Worm (Caenorhabditis elegans) whole organism, L4 larva: ENCODE measurements around the gene C06C3.4.

Experiments
- D1046.2 ChIP-seq: fragments of 200-800 bp; sonication (Bioruptor generic); IDR thresholded peaks from 2 replicates; pipeline ENCODE4 v1.3.6; 2022; ENCODE audit warnings: missing genetic modification characterization, missing compliant biosample characterization
- F10B5.3 ChIP-seq: sonication (generic microtip); optimal IDR thresholded peaks from 2 replicates; lab custom pipeline; 2016; ENCODE audit warnings: mild to moderate bottlenecking, missing genetic modification characterization, missing compliant biosample characterization
- F37D6.2 ChIP-seq: sonication (generic microtip); optimal IDR thresholded peaks from 2 replicates; lab custom pipeline; 2016; ENCODE audit warnings: mild to moderate bottlenecking, missing genetic modification characterization, missing compliant biosample characterization
- F49E8.2 ChIP-seq: sonication (generic microtip); optimal IDR thresholded peaks from 2 replicates; lab custom pipeline; 2016; ENCODE audit warnings: missing compliant biosample characterization, mild to moderate bottlenecking, missing genetic modification characterization, borderline replicate concordance
- R02D3.7 ChIP-seq: fragments of 150-350 bp; sonication (generic microtip); optimal IDR thresholded peaks from 3 replicates; lab custom pipeline; 2014; ENCODE audit warnings: missing biosample characterization, missing genetic modification characterization
- T20F7.1 ChIP-seq: fragments of 200-800 bp; sonication (Bioruptor generic); optimal IDR thresholded peaks from 2 replicates; lab custom pipeline; 2018; ENCODE audit warnings: mild to moderate bottlenecking, missing genetic modification characterization, missing compliant biosample characterization
- Y5F2A.4 ChIP-seq: fragments of 200-800 bp; sonication (Bioruptor generic); optimal IDR thresholded peaks from 2 replicates; lab custom pipeline; 2018; ENCODE audit warnings: mild to moderate bottlenecking, missing genetic modification characterization, missing compliant biosample characterization
- Y75B8A.6 ChIP-seq: fragments of 200-800 bp; sonication (Bioruptor generic); IDR thresholded peaks from 2 replicates; pipeline ENCODE4 v1.3.6; 2022; ENCODE audit warnings: missing genetic modification reagents, missing genetic modification characterization, missing compliant biosample characterization
- aha-1 ChIP-seq: fragments of 150-350 bp; peaks from one replicate; lab custom pipeline; 2014; ENCODE audit warnings: missing biosample characterization, missing genetic modification characterization
- arid-1 ChIP-seq: fragments of 200-800 bp; sonication (Bioruptor generic); conservative IDR thresholded peaks from 2 replicates; pipeline ENCODE4 v1.3.6; 2022; ENCODE audit warnings: missing genetic modification reagents, missing genetic modification characterization, missing compliant biosample characterization
- attf-4 ChIP-seq: sonication (generic microtip); optimal IDR thresholded peaks from 3 replicates; lab custom pipeline; 2017; ENCODE audit warnings: missing biosample characterization, missing genetic modification characterization
- ceh-32 ChIP-seq: sonication (generic microtip); optimal IDR thresholded peaks from 2 replicates; lab custom pipeline; 2016; ENCODE audit warnings: mild to moderate bottlenecking, missing genetic modification characterization, missing compliant biosample characterization; ENCODE audit not compliant: poor library complexity
- daf-16 ChIP-seq, 3 experiments: sonication (generic microtip); optimal IDR thresholded peaks; 2 replicates each; lab custom pipeline; 2016 to 2017; ENCODE audit warnings: missing genetic modification characterization in 3 of 3, missing genetic modification reagents in 3 of 3, mild to moderate bottlenecking in 2 of 3, missing compliant biosample characterization in 2 of 3, missing biosample characterization in 1 of 3, moderate library complexity in 1 of 3
- daf-19 ChIP-seq: fragments of 200-800 bp; sonication (Bioruptor generic); conservative IDR thresholded peaks from 2 replicates; pipeline ENCODE4 v1.3.6; 2022; ENCODE audit warnings: missing genetic modification characterization, missing compliant biosample characterization
- daf-8 ChIP-seq: fragments of 200-800 bp; sonication (Bioruptor generic); IDR thresholded peaks from 2 replicates; pipeline ENCODE4 v1.3.6; 2022; ENCODE audit warnings: missing genetic modification characterization, missing compliant biosample characterization
- dpl-1 ChIP-seq: fragments of 150-350 bp; optimal IDR thresholded peaks from 2 replicates; lab custom pipeline; 2014; ENCODE audit warnings: missing biosample characterization, missing genetic modification reagents, missing genetic modification characterization
- dve-1 ChIP-seq: sonication (generic microtip); optimal IDR thresholded peaks from 2 replicates; lab custom pipeline; 2017; ENCODE audit warnings: antibody characterized with exemption, mild to moderate bottlenecking, missing genetic modification characterization, missing compliant biosample characterization; ENCODE audit not compliant: insufficient read depth
- fkh-10 ChIP-seq: fragments of 150-350 bp; optimal IDR thresholded peaks from 2 replicates; lab custom pipeline; 2014; ENCODE audit warnings: missing biosample characterization, missing genetic modification reagents, missing genetic modification characterization
- fos-1 ChIP-seq: fragments of 150-350 bp; optimal IDR thresholded peaks from 2 replicates; lab custom pipeline; 2014; ENCODE audit warnings: missing biosample characterization, missing genetic modification characterization
- hmg-1.1 ChIP-seq: fragments of 200-800 bp; sonication (Bioruptor generic); IDR thresholded peaks from 2 replicates; pipeline ENCODE4 v1.3.6; 2022; ENCODE audit warnings: missing genetic modification reagents, missing genetic modification characterization, missing compliant biosample characterization
- jun-1 ChIP-seq: fragments of 150-350 bp; optimal IDR thresholded peaks from 2 replicates; lab custom pipeline; 2014; ENCODE audit warnings: missing biosample characterization, missing genetic modification reagents, missing genetic modification characterization
- lim-7 ChIP-seq: fragments of 200-800 bp; sonication (Bioruptor generic); IDR thresholded peaks from 2 replicates; pipeline ENCODE4 v1.3.6; 2022; ENCODE audit warnings: missing genetic modification characterization, missing compliant biosample characterization
- lin-13 ChIP-seq: fragments of 150-350 bp; optimal IDR thresholded peaks from 2 replicates; lab custom pipeline; 2014; ENCODE audit warnings: missing biosample characterization, missing genetic modification reagents, missing genetic modification characterization
- lin-15B ChIP-seq: fragments of 150-350 bp; sonication (generic microtip); optimal IDR thresholded peaks from 3 replicates; lab custom pipeline; 2014; ENCODE audit warnings: missing biosample characterization, missing genetic modification characterization
- lsy-2 ChIP-seq, 2 experiments: fragments of 150-350 bp in 1 of 2; sonication (generic microtip) in 1 of 2; optimal IDR thresholded peaks; 2 replicates each; lab custom pipeline; 2014 to 2017; ENCODE audit warnings: missing biosample characterization in 2 of 2, missing genetic modification characterization in 2 of 2
- madf-5 ChIP-seq, 2 experiments: fragments of 200-800 bp; sonication (Bioruptor generic); IDR thresholded peaks; 2 replicates each; pipeline ENCODE4 v1.3.6; 2022; ENCODE audit warnings: missing compliant biosample characterization in 2 of 2, missing genetic modification characterization in 2 of 2
- mep-1 ChIP-seq: fragments of 150-350 bp; sonication (generic microtip); optimal IDR thresholded peaks from 3 replicates; lab custom pipeline; 2014; ENCODE audit warnings: missing biosample characterization, missing genetic modification characterization
- mxl-3 ChIP-seq: fragments of 200-800 bp; sonication (Bioruptor generic); optimal IDR thresholded peaks from 2 replicates; lab custom pipeline; 2018; ENCODE audit warnings: mild to moderate bottlenecking, missing genetic modification characterization, missing compliant biosample characterization
- nhr-102 ChIP-seq: sonication (generic microtip); optimal IDR thresholded peaks from 2 replicates; lab custom pipeline; 2016; ENCODE audit warnings: mild to moderate bottlenecking, missing genetic modification characterization, moderate library complexity, missing compliant biosample characterization
- nhr-237 ChIP-seq: sonication (generic microtip); optimal IDR thresholded peaks from 2 replicates; lab custom pipeline; 2017; ENCODE audit warnings: missing biosample characterization, missing genetic modification characterization
- nhr-28 ChIP-seq: fragments of 150-350 bp; optimal IDR thresholded peaks from 2 replicates; lab custom pipeline; 2014; ENCODE audit warnings: missing biosample characterization, missing genetic modification characterization
- pha-4 ChIP-seq, 2 experiments: fragments of 150-350 bp in 1 of 2; fragments of 200-800 bp in 1 of 2; sonication (Bioruptor generic) in 1 of 2; IDR thresholded peaks in 1 of 2; optimal IDR thresholded peaks in 1 of 2; 2 replicates each; pipeline versions ENCODE4 v1.3.6 to Lab custom; 2014 to 2022; ENCODE audit warnings: missing genetic modification characterization in 2 of 2, missing genetic modification reagents in 2 of 2, missing biosample characterization in 1 of 2, missing compliant biosample characterization in 1 of 2
- php-3 ChIP-seq: fragments of 200-800 bp; sonication (Bioruptor generic); IDR thresholded peaks from 2 replicates; pipeline ENCODE4 v1.3.6; 2022; ENCODE audit warnings: missing genetic modification reagents, missing genetic modification characterization, missing compliant biosample characterization
- rbr-2 ChIP-seq: sonication (generic microtip); optimal IDR thresholded peaks from 2 replicates; lab custom pipeline; 2016; ENCODE audit warnings: missing genotype, missing genetic modification characterization, missing compliant biosample characterization
- saeg-2 ChIP-seq: fragments of 200-800 bp; sonication (Bioruptor generic); IDR thresholded peaks from 2 replicates; pipeline ENCODE4 v1.3.6; 2022; ENCODE audit warnings: missing genetic modification reagents, missing genetic modification characterization, missing compliant biosample characterization
- set-16 ChIP-seq: fragments of 200-800 bp; sonication (Bioruptor generic); IDR thresholded peaks from 2 replicates; pipeline ENCODE4 v1.3.6; 2022; ENCODE audit warnings: missing genetic modification reagents, missing genetic modification characterization, missing compliant biosample characterization
- snpc-1.2 ChIP-seq: fragments of 200-800 bp; sonication (Bioruptor generic); IDR thresholded peaks from 2 replicates; pipeline ENCODE4 v1.3.6; 2022; ENCODE audit warnings: missing genetic modification reagents, missing genetic modification characterization, missing compliant biosample characterization
- snpc-4 ChIP-seq: fragments of 150-350 bp; optimal IDR thresholded peaks from 2 replicates; lab custom pipeline; 2014; ENCODE audit warnings: missing biosample characterization, missing genetic modification characterization
- spr-1 ChIP-seq: sonication (generic microtip); optimal IDR thresholded peaks from 2 replicates; lab custom pipeline; 2016; ENCODE audit warnings: mild to moderate bottlenecking, missing genetic modification characterization, missing compliant biosample characterization
- tag-97 ChIP-seq: fragments of 200-800 bp; sonication (Bioruptor generic); IDR thresholded peaks from 2 replicates; pipeline ENCODE4 v1.3.6; 2022; ENCODE audit warnings: missing genetic modification characterization, missing compliant biosample characterization
- tra-1 ChIP-seq: fragments of 200-800 bp; sonication (Bioruptor generic); IDR thresholded peaks from 2 replicates; pipeline ENCODE4 v1.3.6; 2022; ENCODE audit warnings: missing genetic modification reagents, missing genetic modification characterization, missing compliant biosample characterization
- unc-62 ChIP-seq, 3 experiments: fragments of 150-350 bp in 1 of 3; sonication (generic microtip); optimal IDR thresholded peaks in 2 of 3; peaks in 1 of 3; 1 replicate in 1 of 3; 2 replicates in 2 of 3; lab custom pipeline; 2014 to 2017; ENCODE audit warnings: missing biosample characterization in 3 of 3, missing genetic modification characterization in 3 of 3, missing genetic modification reagents in 3 of 3, missing genotype in 1 of 3
- vab-7 ChIP-seq: fragments of 200-800 bp; sonication (Bioruptor generic); IDR thresholded peaks from 2 replicates; pipeline ENCODE4 v1.3.6; 2022; ENCODE audit warnings: missing genetic modification reagents, missing genetic modification characterization, missing compliant biosample characterization
- zag-1 ChIP-seq: fragments of 150-350 bp; optimal IDR thresholded peaks from 2 replicates; lab custom pipeline; 2014; ENCODE audit warnings: missing biosample characterization, missing genetic modification characterization
- zfp-2 ChIP-seq: sonication (generic microtip); optimal IDR thresholded peaks from 2 replicates; lab custom pipeline; 2016; ENCODE audit warnings: mild to moderate bottlenecking, missing genetic modification characterization, missing compliant biosample characterization
- zfp-3 ChIP-seq: fragments of 200-800 bp; sonication (Bioruptor generic); conservative IDR thresholded peaks from 2 replicates; pipeline ENCODE4 v1.3.6; 2022; ENCODE audit warnings: missing genetic modification reagents, missing genetic modification characterization, missing compliant biosample characterization
- zip-11 ChIP-seq: fragments of 200-800 bp; sonication (Bioruptor generic); IDR thresholded peaks from 2 replicates; pipeline ENCODE4 v1.3.6; 2022; ENCODE audit warnings: missing genetic modification characterization, missing compliant biosample characterization
- ztf-11 ChIP-seq: fragments of 150-350 bp; optimal IDR thresholded peaks from 2 replicates; lab custom pipeline; 2014; ENCODE audit warnings: missing biosample characterization, missing genetic modification characterization

The C06C3.4 gene

DNA sequence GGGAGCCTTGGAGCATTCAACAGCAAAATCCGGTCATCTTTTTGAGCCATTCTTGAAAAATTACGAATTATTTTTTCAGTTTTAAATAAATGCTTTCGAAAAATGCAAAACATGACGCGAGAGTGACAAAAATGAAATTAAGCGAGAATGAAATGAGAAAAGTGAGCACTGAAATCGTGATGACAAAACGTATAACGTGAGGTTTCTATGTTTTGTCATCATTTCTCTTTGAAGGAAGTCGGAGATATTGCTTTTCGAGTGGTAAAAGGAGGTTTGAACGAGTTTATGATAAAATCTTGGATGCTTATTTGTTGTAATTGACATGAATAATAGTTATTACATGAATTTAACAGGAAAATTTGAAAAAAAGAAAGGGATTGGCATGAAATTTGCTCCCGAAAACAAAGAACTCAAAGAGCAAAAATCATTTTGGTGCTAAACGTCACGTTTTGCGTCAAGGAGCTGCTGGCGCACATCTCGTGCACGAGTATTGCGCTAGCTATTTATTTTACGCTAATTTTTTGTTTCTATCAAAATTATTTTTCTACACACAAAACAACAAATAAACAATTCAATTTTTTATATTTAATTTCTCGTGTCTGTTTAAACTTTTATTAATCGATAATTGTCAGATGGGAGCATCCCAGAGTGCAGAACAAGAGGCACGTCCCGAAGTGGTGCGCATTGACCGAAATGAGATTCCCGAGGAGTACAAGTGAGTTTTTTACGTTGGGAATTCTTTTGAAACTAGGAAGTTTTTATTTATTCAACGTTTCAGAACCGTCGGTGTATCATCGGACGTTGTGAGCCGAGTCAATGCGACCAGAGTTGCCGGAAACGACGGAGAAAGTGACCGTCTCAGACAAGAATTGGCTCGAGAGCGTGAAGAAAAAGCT lies 43.5 kb downstream of the C06C3.4 start, which contains the start of the genes gss-1 and chch-3 (continued):
- TF ChIP-seq saeg-2: no peak
- no peak for TF ChIP-seq D1046.2 (GFP tag; lab: Robert Waterston, UW)
- TF ChIP-seq madf-5 (GFP tag; IDR thresholded peaks at IDR 0.05; lab: Robert Waterston, UW): no peak
- TF ChIP-seq zfp-3 (GFP tag; lab: Robert Waterston, UW): no peak
- peak; percentile 35 for TF ChIP-seq nhr-102
- no peak for TF ChIP-seq ztf-11 (tag; lab: Kevin White, UChicago)
- TF ChIP-seq ceh-32: no peak
- TF ChIP-seq zip-11 (GFP tag; lab: Robert Waterston, UW): no peak
- no peak for TF ChIP-seq zfp-2 (tag; lab: Kevin White, UChicago)
- no peak for TF ChIP-seq fos-1 (tag; lab: Kevin White, UChicago)
- TF ChIP-seq snpc-1.2 (GFP tag; lab: Robert Waterston, UW): no peak
- peak; percentile 69 for TF ChIP-seq dve-1
- no peak for TF ChIP-seq tra-1 (GFP tag; lab: Robert Waterston, UW)
- no peak for TF ChIP-seq daf-8 (GFP tag; lab: Robert Waterston, UW)
- TF ChIP-seq lin-13: no peak
- no peak for TF ChIP-seq Y5F2A.4 (GFP tag; lab: Kevin White, UChicago)
- peak; percentile 38; the same call in 1 of the 2 replicates for TF ChIP-seq hmg-1.1 (GFP tag; lab: Robert Waterston, UW)
- peak in 1 of 2 experiments; percentile 18 for TF ChIP-seq daf-16 (GFP tag; optimal IDR thresholded peaks at IDR 0.05; lab: Kevin White, UChicago)
- peak; percentile 23 for TF ChIP-seq daf-16 (tag; optimal IDR thresholded peaks at IDR 0.05; lab: Kevin White, UChicago)
- no peak for TF ChIP-seq F10B5.3 (tag; lab: Kevin White, UChicago)
- no peak for TF ChIP-seq nhr-237 (tag; lab: Kevin White, UChicago)
- no peak for TF ChIP-seq jun-1
- no peak for TF ChIP-seq set-16 (GFP tag; lab: Robert Waterston, UW)
- no peak for TF ChIP-seq daf-19 (GFP tag; lab: Robert Waterston, UW)
- no peak for TF ChIP-seq tag-97 (GFP tag; lab: Robert Waterston, UW)
- peak in 1 of 2 experiments; percentile 84 for TF ChIP-seq lsy-2 (tag; optimal IDR thresholded peaks at IDR 0.05; lab: Kevin White, UChicago)
- TF ChIP-seq attf-4: no peak
- no peak for TF ChIP-seq snpc-4 (tag; lab: Kevin White, UChicago)
- no peak for TF ChIP-seq Y75B8A.6 (GFP tag; lab: Robert Waterston, UW)
- no peak for TF ChIP-seq F49E8.2 (tag; lab: Kevin White, UChicago)
- TF ChIP-seq F37D6.2 (tag; lab: Kevin White, UChicago): peak; percentile 24
- peak; percentile 20 for TF ChIP-seq nhr-28 (tag; lab: Kevin White, UChicago)
- peak; percentile 71 for TF ChIP-seq T20F7.1
- TF ChIP-seq lin-15B (tag; lab: Kevin White, UChicago): no peak
- TF ChIP-seq zag-1: no peak
- TF ChIP-seq mep-1: no peak
- TF ChIP-seq spr-1 (tag; lab: Kevin White, UChicago): no peak
- TF ChIP-seq unc-62 (GFP tag; optimal IDR thresholded peaks at IDR 0.05 in 1 of 2; lab: Kevin White, UChicago): peak in 1 of 2 experiments; percentile 81
- no peak for TF ChIP-seq unc-62 (tag; optimal IDR thresholded peaks at IDR 0.05; lab: Kevin White, UChicago)
- peak; percentile 33; the same call in 1 of the 2 replicates for TF ChIP-seq pha-4 (GFP tag; IDR thresholded peaks at IDR 0.05; lab: Robert Waterston, UW)
- TF ChIP-seq pha-4 (tag; optimal IDR thresholded peaks at IDR 0.05; lab: Kevin White, UChicago): peak; percentile 56
- TF ChIP-seq mxl-3 (GFP tag; lab: Kevin White, UChicago): no peak
- TF ChIP-seq vab-7 (GFP tag; lab: Robert Waterston, UW): no peak
- TF ChIP-seq lim-7: no peak
- TF ChIP-seq rbr-2: peak; percentile 44
- TF ChIP-seq fkh-10 (GFP tag; lab: Kevin White, UChicago): peak; percentile 18
- peak; percentile 65 for TF ChIP-seq dpl-1
- no peak for TF ChIP-seq arid-1 (GFP tag; lab: Robert Waterston, UW)
- no peak for TF ChIP-seq R02D3.7 (tag; lab: Kevin White, UChicago)
- peak; percentile 93 for TF ChIP-seq aha-1 (tag; lab: Kevin White, UChicago)
- TF ChIP-seq php-3 (GFP tag; lab: Robert Waterston, UW): no peak
